Worm (Caenorhabditis elegans) whole organism, L3 larva: ENCODE results near the gene M195.2.

ENCODE experiments used
- R02D3.7 ChIP-seq: fragments of 150-350 bp; optimal IDR thresholded peaks from 2 replicates; lab custom pipeline; 2014; ENCODE audit warnings: missing biosample characterization, missing genetic modification characterization
- ceh-9 ChIP-seq: sonication (generic microtip); optimal IDR thresholded peaks from 2 replicates; lab custom pipeline; 2018; ENCODE audit warnings: missing biosample characterization, missing genetic modification characterization
- lin-39 ChIP-seq: fragments of 150-350 bp; optimal IDR thresholded peaks from 2 replicates; lab custom pipeline; 2018; ENCODE audit warnings: missing biosample characterization, missing genetic modification reagents, missing genetic modification characterization
- pqm-1 ChIP-seq: fragments of 150-350 bp; optimal IDR thresholded peaks from 2 replicates; lab custom pipeline; 2017; ENCODE audit warnings: missing biosample characterization, missing genetic modification characterization, inconsistent platforms

DNA sequence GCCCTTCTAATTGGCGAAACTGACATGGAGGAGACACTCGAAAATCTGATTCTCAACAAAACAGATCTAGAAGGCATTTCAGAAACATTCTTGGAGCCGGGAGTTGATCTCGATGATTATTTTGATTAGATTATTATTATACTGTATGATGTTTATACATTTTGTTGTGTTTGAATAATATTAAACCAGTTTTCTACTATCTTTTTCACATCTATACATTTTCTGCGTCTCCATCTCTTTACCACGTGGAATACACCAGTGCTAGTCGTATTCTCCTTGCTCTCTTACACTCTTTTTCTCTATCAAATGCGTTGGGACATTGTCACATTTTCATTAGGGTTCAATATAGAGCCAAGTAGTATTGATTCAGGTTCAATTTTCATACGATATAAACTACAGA, 31.1 kb upstream of the M195.2 start, which contains the start of gene C26D10.4:
- TF ChIP-seq lin-39 (no peak), pqm-1 (no peak), ceh-9 (tag; lab: Kevin White, UChicago) (no peak), R02D3.7 (no peak)
